Worm (Caenorhabditis elegans) whole organism, L2 larva: ENCODE results near the gene nfu-1.

ENCODE experiments used
- C34F6.9 ChIP-seq: fragments of 150-350 bp; optimal IDR thresholded peaks from 2 replicates; lab custom pipeline; 2014; ENCODE audit warnings: missing biosample characterization, missing genetic modification characterization
- F13H6.1 ChIP-seq: sonication (generic microtip); optimal IDR thresholded peaks from 2 replicates; lab custom pipeline; 2016; ENCODE audit warnings: missing genetic modification characterization, missing compliant biosample characterization
- Y55F3AM.14 ChIP-seq: fragments of 200-800 bp; sonication (Bioruptor generic); optimal IDR thresholded peaks from 2 replicates; lab custom pipeline; 2018; ENCODE audit warnings: mild to moderate bottlenecking, missing genetic modification characterization, missing compliant biosample characterization
- ZK546.5 ChIP-seq: sonication (generic microtip); optimal IDR thresholded peaks from 2 replicates; lab custom pipeline; 2017; ENCODE audit warnings: missing biosample characterization, missing genetic modification characterization
- alr-1 ChIP-seq: fragments of 150-350 bp; optimal IDR thresholded peaks from 2 replicates; lab custom pipeline; 2014; ENCODE audit warnings: missing biosample characterization, missing genetic modification characterization
- blmp-1 ChIP-seq: sonication (generic microtip); optimal IDR thresholded peaks from 2 replicates; lab custom pipeline; 2017; ENCODE audit warnings: missing genetic modification characterization, mild to moderate bottlenecking, missing compliant biosample characterization, antibody characterized with exemption, moderate library complexity; ENCODE audit not compliant: insufficient read depth
- ceh-16 ChIP-seq: fragments of 150-350 bp; optimal IDR thresholded peaks from 2 replicates; lab custom pipeline; 2014; ENCODE audit warnings: missing biosample characterization, missing genetic modification characterization
- ceh-82 ChIP-seq: fragments of 150-350 bp; optimal IDR thresholded peaks from 2 replicates; lab custom pipeline; 2014; ENCODE audit warnings: missing biosample characterization, missing genetic modification characterization
- crh-2 ChIP-seq: sonication (generic microtip); optimal IDR thresholded peaks from 2 replicates; lab custom pipeline; 2017; ENCODE audit warnings: missing biosample characterization, missing genetic modification characterization
- dmd-4 ChIP-seq: sonication (generic microtip); optimal IDR thresholded peaks from 2 replicates; lab custom pipeline; 2017; ENCODE audit warnings: missing biosample characterization, missing genetic modification characterization
- egl-27 ChIP-seq: sonication (generic microtip); optimal IDR thresholded peaks from 3 replicates; lab custom pipeline; 2017; ENCODE audit warnings: missing biosample characterization, missing genetic modification reagents, missing genetic modification characterization
- elt-1 ChIP-seq: fragments of 150-350 bp; optimal IDR thresholded peaks from 2 replicates; lab custom pipeline; 2014; ENCODE audit warnings: missing biosample characterization, missing genetic modification characterization
- elt-3 ChIP-seq: sonication (generic microtip); optimal IDR thresholded peaks from 2 replicates; lab custom pipeline; 2017; ENCODE audit warnings: missing biosample characterization, missing genetic modification characterization
- fos-1 ChIP-seq: fragments of 150-350 bp; optimal IDR thresholded peaks from 2 replicates; lab custom pipeline; 2014; ENCODE audit warnings: missing biosample characterization, missing genetic modification characterization
- gmeb-1 ChIP-seq: fragments of 150-350 bp; optimal IDR thresholded peaks from 2 replicates; lab custom pipeline; 2014; ENCODE audit warnings: missing biosample characterization, missing genetic modification characterization
- lin-11 ChIP-seq: fragments of 150-350 bp; sonication (generic microtip); optimal IDR thresholded peaks from 2 replicates; lab custom pipeline; 2014; ENCODE audit warnings: missing biosample characterization, missing genetic modification characterization, inconsistent platforms, mixed read lengths
- lin-13 ChIP-seq: fragments of 150-350 bp; optimal IDR thresholded peaks from 2 replicates; lab custom pipeline; 2014; ENCODE audit warnings: missing biosample characterization, missing genetic modification reagents, missing genetic modification characterization
- lin-39 ChIP-seq: fragments of 150-350 bp; optimal IDR thresholded peaks from 2 replicates; lab custom pipeline; 2014; ENCODE audit warnings: missing biosample characterization, missing genetic modification reagents, missing genetic modification characterization
- lsy-2 ChIP-seq, 2 experiments: fragments of 150-350 bp in 1 of 2; sonication (generic microtip) in 1 of 2; optimal IDR thresholded peaks; 2 replicates each; lab custom pipeline; 2014 to 2017; ENCODE audit warnings: missing biosample characterization in 2 of 2, missing genetic modification characterization in 2 of 2
- mab-5 ChIP-seq: fragments of 150-350 bp; optimal IDR thresholded peaks from 2 replicates; lab custom pipeline; 2014; ENCODE audit warnings: missing biosample characterization, missing genetic modification characterization
- mdl-1 ChIP-seq, 2 experiments: fragments of 150-350 bp in 1 of 2; sonication (generic microtip) in 1 of 2; optimal IDR thresholded peaks; 2 replicates each; lab custom pipeline; 2017; ENCODE audit warnings: missing biosample characterization in 2 of 2, missing genetic modification characterization in 2 of 2
- nhr-10 ChIP-seq: sonication (generic microtip); optimal IDR thresholded peaks from 2 replicates; lab custom pipeline; 2017; ENCODE audit warnings: missing biosample characterization, missing genetic modification characterization
- nhr-11 ChIP-seq: fragments of 150-350 bp; optimal IDR thresholded peaks from 2 replicates; lab custom pipeline; 2014; ENCODE audit warnings: missing biosample characterization, missing genetic modification characterization
- nhr-12 ChIP-seq: fragments of 150-350 bp; optimal IDR thresholded peaks from 2 replicates; lab custom pipeline; 2014; ENCODE audit warnings: missing biosample characterization, missing genetic modification characterization
- nhr-129 ChIP-seq: fragments of 150-350 bp; optimal IDR thresholded peaks from 2 replicates; lab custom pipeline; 2014; ENCODE audit warnings: missing biosample characterization, missing genetic modification characterization
- nhr-23 ChIP-seq: fragments of 150-350 bp; optimal IDR thresholded peaks from 2 replicates; lab custom pipeline; 2014; ENCODE audit warnings: missing biosample characterization, missing genetic modification reagents, missing genetic modification characterization
- nhr-6 ChIP-seq: fragments of 150-350 bp; optimal IDR thresholded peaks from 2 replicates; lab custom pipeline; 2014; ENCODE audit warnings: missing biosample characterization, missing genetic modification characterization
- nhr-77 ChIP-seq: fragments of 150-350 bp; optimal IDR thresholded peaks from 2 replicates; lab custom pipeline; 2014; ENCODE audit warnings: missing biosample characterization, missing genetic modification characterization
- peb-1 ChIP-seq: fragments of 150-350 bp; optimal IDR thresholded peaks from 2 replicates; lab custom pipeline; 2014; ENCODE audit warnings: missing biosample characterization, missing genetic modification characterization
- sem-4 ChIP-seq: fragments of 150-350 bp; optimal IDR thresholded peaks from 2 replicates; lab custom pipeline; 2014; ENCODE audit warnings: missing biosample characterization, missing genetic modification reagents, missing genetic modification characterization
- skn-1 ChIP-seq: sonication (generic microtip); optimal IDR thresholded peaks from 2 replicates; lab custom pipeline; 2017; ENCODE audit warnings: missing biosample characterization, missing genetic modification characterization
- sma-3 ChIP-seq: sonication (generic microtip); optimal IDR thresholded peaks from 2 replicates; lab custom pipeline; 2016; ENCODE audit warnings: missing genetic modification reagents, missing genetic modification characterization, missing compliant biosample characterization
- sma-9 ChIP-seq, 2 experiments: fragments of 150-350 bp in 1 of 2; sonication (generic microtip) in 1 of 2; optimal IDR thresholded peaks; 2 replicates each; lab custom pipeline; 2014 to 2016; ENCODE audit warnings: missing genetic modification characterization in 2 of 2, mild to moderate bottlenecking in 1 of 2, missing biosample characterization in 1 of 2, missing compliant biosample characterization in 1 of 2, missing genetic modification reagents in 1 of 2, moderate library complexity in 1 of 2
- snpc-4 ChIP-seq: fragments of 150-350 bp; optimal IDR thresholded peaks from 2 replicates; lab custom pipeline; 2014; ENCODE audit warnings: missing biosample characterization, missing genetic modification characterization
- unc-39 ChIP-seq: fragments of 150-350 bp; optimal IDR thresholded peaks from 2 replicates; lab custom pipeline; 2014; ENCODE audit warnings: missing biosample characterization, missing genetic modification characterization
- unc-62 ChIP-seq: fragments of 150-350 bp; optimal IDR thresholded peaks from 2 replicates; lab custom pipeline; 2014; ENCODE audit warnings: missing biosample characterization, missing genetic modification reagents, missing genetic modification characterization
- zag-1 ChIP-seq: fragments of 150-350 bp; optimal IDR thresholded peaks from 2 replicates; lab custom pipeline; 2014; ENCODE audit warnings: missing biosample characterization, missing genetic modification characterization
- ztf-1 ChIP-seq: fragments of 200-800 bp; sonication (Bioruptor generic); conservative IDR thresholded peaks from 2 replicates; pipeline ENCODE4 v1.3.6; 2022; ENCODE audit warnings: missing genetic modification characterization, missing compliant biosample characterization
- ztf-11 ChIP-seq: sonication (generic microtip); optimal IDR thresholded peaks from 2 replicates; lab custom pipeline; 2017; ENCODE audit warnings: missing biosample characterization, missing genetic modification characterization
- ztf-4 ChIP-seq: fragments of 150-350 bp; optimal IDR thresholded peaks from 2 replicates; lab custom pipeline; 2014; ENCODE audit warnings: missing biosample characterization, missing genetic modification characterization

The nfu-1 gene

ce11 chrIV:10387113-10387512 is at the start of gene nfu-1:
Gene nfu-1 (plus strand): TSS chrIV:10387413.
- no peak for TF ChIP-seq nhr-11
- TF ChIP-seq egl-27 (tag; lab: Kevin White, UChicago), result no peak
- TF ChIP-seq nhr-10, result no peak
- TF ChIP-seq nhr-129 (tag; lab: Kevin White, UChicago), result no peak
- TF ChIP-seq ceh-82 (tag; lab: Kevin White, UChicago), result no peak
- TF ChIP-seq snpc-4 (tag; lab: Kevin White, UChicago), result no peak
- TF ChIP-seq ztf-11 (tag; lab: Kevin White, UChicago), result no peak
- TF ChIP-seq Y55F3AM.14 (GFP tag; lab: Kevin White, UChicago), result no peak
- TF ChIP-seq fos-1 (tag; lab: Kevin White, UChicago), result no peak
- TF ChIP-seq nhr-12 (tag; lab: Kevin White, UChicago), result no peak
- TF ChIP-seq unc-62 (GFP tag; lab: Kevin White, UChicago), result no peak
- TF ChIP-seq nhr-23, result no peak
- no peak for TF ChIP-seq sem-4 (tag; lab: Kevin White, UChicago)

ce11 chrIV:10339701-10340100 is 47.5 kb upstream of the nfu-1 start:
- TF ChIP-seq crh-2 (tag; lab: Kevin White, UChicago), result peak; percentile 41
- TF ChIP-seq ZK546.5, result no peak
- TF ChIP-seq lin-13 (GFP tag; lab: Kevin White, UChicago), result no peak

ce11 chrIV:10341618-10342360 is 45.4 kb upstream of the nfu-1 start:
- no peak for TF ChIP-seq sem-4 (tag; lab: Kevin White, UChicago)
- peak; percentile 34 for TF ChIP-seq nhr-129 (tag; lab: Kevin White, UChicago)
- TF ChIP-seq gmeb-1 (tag; lab: Kevin White, UChicago), result no peak
- no peak for TF ChIP-seq ceh-16 (tag; lab: Kevin White, UChicago)
- no peak for TF ChIP-seq ztf-4 (tag; lab: Kevin White, UChicago)
- TF ChIP-seq ztf-1 (GFP tag; lab: Robert Waterston, UW), result no peak
- peak in 1 of 2 experiments; percentile 8 for TF ChIP-seq lsy-2 (tag; optimal IDR thresholded peaks at IDR 0.05; lab: Kevin White, UChicago)
- TF ChIP-seq egl-27 (tag; lab: Kevin White, UChicago), result no peak
- no peak for TF ChIP-seq nhr-11
- TF ChIP-seq snpc-4 (tag; lab: Kevin White, UChicago), result no peak
- TF ChIP-seq alr-1, result no peak
- no peak for TF ChIP-seq elt-3 (tag; lab: Kevin White, UChicago)
- peak; percentile 23 for TF ChIP-seq lin-11
- peak; percentile 57 for TF ChIP-seq Y55F3AM.14 (GFP tag; lab: Kevin White, UChicago)
- TF ChIP-seq F13H6.1, result no peak
- TF ChIP-seq C34F6.9 (tag; lab: Kevin White, UChicago), result peak; percentile 40
- TF ChIP-seq zag-1, result no peak
- TF ChIP-seq nhr-12 (tag; lab: Kevin White, UChicago), result no peak
- no peak for TF ChIP-seq nhr-6 (tag; lab: Kevin White, UChicago)
- TF ChIP-seq skn-1 (tag; lab: Kevin White, UChicago), result no peak
- TF ChIP-seq nhr-10, result no peak
- peak in 1 of 2 experiments; percentile 36 for TF ChIP-seq mdl-1 (tag; optimal IDR thresholded peaks at IDR 0.05; lab: Kevin White, UChicago)
- TF ChIP-seq nhr-77, result no peak
- no peak for TF ChIP-seq nhr-23
- TF ChIP-seq fos-1 (tag; lab: Kevin White, UChicago), result no peak
- no peak for TF ChIP-seq peb-1 (tag; lab: Kevin White, UChicago)
- TF ChIP-seq dmd-4, result no peak
- no peak for TF ChIP-seq blmp-1
- no peak for TF ChIP-seq ZK546.5
- peak; percentile 28 for TF ChIP-seq sma-9 (GFP tag; optimal IDR thresholded peaks at IDR 0.05; lab: Kevin White, UChicago)
- no peak for TF ChIP-seq sma-9 (tag; optimal IDR thresholded peaks at IDR 0.05; lab: Kevin White, UChicago)
- TF ChIP-seq unc-39 (tag; lab: Kevin White, UChicago), result no peak
- no peak for TF ChIP-seq elt-1
- TF ChIP-seq crh-2 (tag; lab: Kevin White, UChicago), result no peak
- no peak for TF ChIP-seq lin-39 (tag; lab: Kevin White, UChicago)
- no peak for TF ChIP-seq sma-3 (GFP tag; lab: Kevin White, UChicago)
- TF ChIP-seq mab-5 (tag; lab: Kevin White, UChicago), result no peak
- TF ChIP-seq ceh-82 (tag; lab: Kevin White, UChicago), result no peak
